Fruit fly (Drosophila melanogaster) whole organism, embryonic: ENCODE results near the gene Polr3I.

ENCODE experiments used
- B-H2 ChIP-seq: fragments of 200-800 bp; sonication (Bioruptor generic); optimal IDR thresholded peaks from 2 replicates; lab custom pipeline; 2018; ENCODE audit warnings: missing biosample characterization, mild to moderate bottlenecking, missing genetic modification characterization
- CG11696 ChIP-seq: fragments of 200-800 bp; sonication (Bioruptor generic); IDR thresholded peaks from 2 replicates; pipeline ENCODE4 v1.3.6; 2022; ENCODE audit warnings: missing biosample characterization, missing genetic modification characterization
- CG3163 ChIP-seq: fragments of 200-800 bp; sonication (Bioruptor generic); optimal IDR thresholded peaks from 3 replicates; lab custom pipeline; 2016; ENCODE audit warnings: missing biosample characterization, missing genetic modification characterization
- CG34376 ChIP-seq: fragments of 200-800 bp; sonication (Bioruptor generic); optimal IDR thresholded peaks from 2 replicates; lab custom pipeline; 2018; ENCODE audit warnings: missing biosample characterization, mild to moderate bottlenecking, missing genetic modification characterization
- CG8924 ChIP-seq: fragments of 200-800 bp; optimal IDR thresholded peaks from 3 replicates; lab custom pipeline; 2019; ENCODE audit warnings: missing biosample characterization, mild to moderate bottlenecking, missing genetic modification characterization, moderate library complexity
- Sry-β ChIP-seq: fragments of 200-800 bp; sonication (Bioruptor generic); optimal IDR thresholded peaks from 2 replicates; lab custom pipeline; 2018; ENCODE audit warnings: missing biosample characterization, mild to moderate bottlenecking, missing genetic modification characterization, moderate library complexity
- exex ChIP-seq: fragments of 200-800 bp; sonication (Bioruptor generic); optimal IDR thresholded peaks from 4 replicates; lab custom pipeline; 2018; ENCODE audit warnings: missing biosample characterization, mild to moderate bottlenecking, missing genetic modification characterization, moderate library complexity
- gro ChIP-seq: fragments of 200-800 bp; sonication (Bioruptor generic); optimal IDR thresholded peaks from 2 replicates; lab custom pipeline; 2016; ENCODE audit warnings: missing biosample characterization, missing genetic modification characterization
- sug ChIP-seq: fragments of 200-800 bp; optimal IDR thresholded peaks from 2 replicates; lab custom pipeline; 2019; ENCODE audit warnings: missing biosample characterization, mild to moderate bottlenecking, missing genetic modification characterization, moderate library complexity

Gene Polr3I

dm6 chrX:16934430-16934829 is 50.0 kb downstream of the Polr3I start:
- peak; percentile 44 for TF ChIP-seq sug (tag; lab: Kevin White, UChicago)
- peak; percentile 12 for TF ChIP-seq CG34376
- TF ChIP-seq exex (tag; lab: Kevin White, UChicago), result peak; percentile 99
- TF ChIP-seq CG11696 (GFP tag; lab: Robert Waterston, UW), result no peak
- peak; percentile 72 for TF ChIP-seq gro (GFP tag; lab: Kevin White, UChicago)
- no peak for TF ChIP-seq Sry-β
- TF ChIP-seq B-H2 (GFP tag; lab: Kevin White, UChicago), result peak; percentile 30
- no peak for TF ChIP-seq CG3163 (GFP tag; lab: Kevin White, UChicago)
- no peak for TF ChIP-seq CG8924
